Fruit fly (Drosophila melanogaster) whole organism, embryonic: ENCODE data around the gene FeCH.

Experiments
- Aef1 ChIP-seq: fragments of 200-800 bp; sonication (Bioruptor generic); IDR thresholded peaks from 3 replicates; pipeline ENCODE4 v1.3.6; 2022; ENCODE audit warnings: missing biosample characterization, missing genetic modification characterization
- Atf6 ChIP-seq: fragments of 200-800 bp; sonication (Bioruptor generic); IDR thresholded peaks from 2 replicates; pipeline ENCODE4 v1.3.6; 2022; ENCODE audit warnings: missing biosample characterization, missing genetic modification characterization
- Awh ChIP-seq: fragments of 200-800 bp; sonication (Bioruptor generic); IDR thresholded peaks from 2 replicates; pipeline ENCODE4, ENCODE4 v1.3.6; 2022; ENCODE audit warnings: missing biosample characterization, missing genetic modification characterization
- C15 ChIP-seq: fragments of 200-800 bp; sonication (Bioruptor generic); IDR thresholded peaks from 3 replicates; pipeline ENCODE4 v1.3.6; 2022; ENCODE audit warnings: missing biosample characterization, missing genetic modification characterization
- CG10654 ChIP-seq: fragments of 200-800 bp; sonication (Bioruptor generic); optimal IDR thresholded peaks from 2 replicates; lab custom pipeline; 2016; ENCODE audit warnings: missing biosample characterization, missing genetic modification characterization
- CG11695 ChIP-seq: fragments of 200-800 bp; sonication (Bioruptor generic); IDR thresholded peaks from 3 replicates; pipeline ENCODE4 v1.3.6; 2022; ENCODE audit warnings: missing biosample characterization, missing genetic modification characterization
- CG12299 ChIP-seq: fragments of 200-800 bp; sonication (Bioruptor generic); optimal IDR thresholded peaks from 2 replicates; lab custom pipeline; 2018; ENCODE audit warnings: missing biosample characterization, mild to moderate bottlenecking, missing genetic modification characterization
- CG1233 ChIP-seq: fragments of 200-800 bp; sonication (Bioruptor generic); optimal IDR thresholded peaks from 4 replicates; lab custom pipeline; 2018; ENCODE audit warnings: missing biosample characterization, mild to moderate bottlenecking, missing genetic modification characterization
- CG14441 ChIP-seq: fragments of 200-800 bp; sonication (Bioruptor generic); IDR thresholded peaks from 2 replicates; pipeline ENCODE4 v1.3.6; 2022; ENCODE audit warnings: missing biosample characterization, missing genetic modification characterization
- CG14667 ChIP-seq: fragments of 200-800 bp; sonication (Bioruptor generic); IDR thresholded peaks from 2 replicates; pipeline ENCODE4 v1.3.6; 2022; ENCODE audit warnings: missing biosample characterization, missing genetic modification characterization
- CG14710 ChIP-seq: fragments of 200-800 bp; sonication (Bioruptor generic); optimal IDR thresholded peaks from 3 replicates; lab custom pipeline; 2019; ENCODE audit warnings: missing biosample characterization, mild to moderate bottlenecking, missing genetic modification characterization, moderate library complexity
- CG15269 ChIP-seq: fragments of 200-800 bp; sonication (Bioruptor generic); optimal IDR thresholded peaks from 2 replicates; lab custom pipeline; 2018; ENCODE audit warnings: missing biosample characterization, mild to moderate bottlenecking, missing genetic modification characterization, moderate library complexity
- CG33557 ChIP-seq: fragments of 200-800 bp; sonication (Bioruptor generic); optimal IDR thresholded peaks from 2 replicates; lab custom pipeline; 2019; ENCODE audit warnings: missing biosample characterization, mild to moderate bottlenecking, missing genetic modification characterization, moderate library complexity
- CG42726 ChIP-seq: fragments of 200-800 bp; sonication (Bioruptor generic); IDR thresholded peaks from 2 replicates; pipeline ENCODE4 v1.3.6; 2022; ENCODE audit warnings: missing biosample characterization, missing genetic modification characterization; ENCODE audit not compliant: partially characterized antibody
- CG4360 ChIP-seq: fragments of 200-800 bp; sonication (Bioruptor generic); IDR thresholded peaks from 2 replicates; pipeline ENCODE4 v1.3.6; 2022; ENCODE audit warnings: missing biosample characterization, missing genetic modification characterization
- CG43689 ChIP-seq: fragments of 200-800 bp; sonication (Bioruptor generic); IDR thresholded peaks from 2 replicates; pipeline ENCODE4 v1.3.6; 2022; ENCODE audit warnings: missing biosample characterization, missing genetic modification characterization
- CG7271 ChIP-seq: fragments of 200-800 bp; sonication (Bioruptor generic); optimal IDR thresholded peaks from 2 replicates; lab custom pipeline; 2018; ENCODE audit warnings: missing biosample characterization, mild to moderate bottlenecking, missing genetic modification characterization, moderate library complexity
- CG7786 ChIP-seq: fragments of 200-800 bp; sonication (Bioruptor generic); optimal IDR thresholded peaks from 2 replicates; lab custom pipeline; 2016; ENCODE audit warnings: missing biosample characterization, missing genetic modification characterization
- CG7963 ChIP-seq: fragments of 200-800 bp; sonication (Bioruptor generic); IDR thresholded peaks from 3 replicates; pipeline ENCODE4 v1.3.6; 2022; ENCODE audit warnings: missing biosample characterization, missing genetic modification characterization; ENCODE audit not compliant: partially characterized antibody
- Deaf1 ChIP-seq: fragments of 200-800 bp; optimal IDR thresholded peaks from 3 replicates; lab custom pipeline; 2019; ENCODE audit warnings: missing biosample characterization, mild to moderate bottlenecking, missing genetic modification characterization, moderate library complexity
- Dip3 ChIP-seq: fragments of 200-800 bp; sonication (Bioruptor generic); optimal IDR thresholded peaks from 3 replicates; lab custom pipeline; 2016; ENCODE audit warnings: missing biosample characterization, missing genetic modification characterization
- Drgx ChIP-seq: fragments of 200-800 bp; sonication (Bioruptor generic); IDR thresholded peaks from 2 replicates; pipeline ENCODE4 v1.3.6; 2022; ENCODE audit warnings: missing biosample characterization, missing genetic modification characterization
- Gug ChIP-seq: fragments of 200-800 bp; sonication (Bioruptor generic); IDR thresholded peaks from 4 replicates; pipeline ENCODE4 v1.3.6; 2022; ENCODE audit warnings: missing biosample characterization, missing genetic modification characterization
- Hey ChIP-seq: fragments of 200-800 bp; sonication (Bioruptor generic); optimal IDR thresholded peaks from 3 replicates; lab custom pipeline; 2018; ENCODE audit warnings: missing biosample characterization, mild to moderate bottlenecking, missing genetic modification characterization
- Hr39 ChIP-seq: fragments of >200 bp; optimal IDR thresholded peaks from 2 replicates; lab custom pipeline; 2017
- Hsf ChIP-seq: fragments of 200-800 bp; sonication (Bioruptor generic); optimal IDR thresholded peaks from 3 replicates; lab custom pipeline; 2016; ENCODE audit warnings: missing biosample characterization, missing genetic modification characterization
- MESR4 ChIP-seq: fragments of 200-800 bp; sonication (Bioruptor generic); optimal IDR thresholded peaks from 2 replicates; lab custom pipeline; 2018; ENCODE audit warnings: missing biosample characterization, mild to moderate bottlenecking, missing genetic modification characterization, moderate library complexity
- Med ChIP-seq: fragments of 200-800 bp; sonication (Bioruptor generic); peaks from one replicate; lab custom pipeline; 2016; ENCODE audit warnings: missing biosample characterization, missing genetic modification characterization, mild to moderate bottlenecking, inconsistent platforms, moderate library complexity
- Neu2 ChIP-seq: fragments of 200-800 bp; sonication (Bioruptor generic); optimal IDR thresholded peaks from 3 replicates; lab custom pipeline; 2016; ENCODE audit warnings: missing biosample characterization, missing genetic modification characterization, borderline replicate concordance
- Oli ChIP-seq: fragments of 200-800 bp; sonication (Bioruptor generic); optimal IDR thresholded peaks from 2 replicates; lab custom pipeline; 2018; ENCODE audit warnings: missing biosample characterization, mild to moderate bottlenecking, missing genetic modification characterization, moderate library complexity
- Optix ChIP-seq: fragments of 200-800 bp; sonication (Bioruptor generic); IDR thresholded peaks from 3 replicates; pipeline ENCODE4 v1.3.6; 2022; ENCODE audit warnings: missing biosample characterization, missing genetic modification characterization
- Ravus ChIP-seq: fragments of 200-800 bp; sonication (Bioruptor generic); IDR thresholded peaks from 2 replicates; pipeline ENCODE4 v1.3.6; 2022; ENCODE audit warnings: missing biosample characterization, missing genetic modification characterization
- Rx ChIP-seq: fragments of 200-800 bp; sonication (Bioruptor generic); IDR thresholded peaks from 2 replicates; pipeline ENCODE4 v1.3.6; 2022; ENCODE audit warnings: missing biosample characterization, missing genetic modification characterization
- Stat92E ChIP-seq, 3 experiments: fragments of >200 bp in 2 of 3; fragments of 200-800 bp in 1 of 3; sonication (Bioruptor generic) in 1 of 3; optimal IDR thresholded peaks; 2 replicates each; lab custom pipeline; 2017 to 2019; ENCODE audit warnings: missing biosample characterization in 3 of 3, missing genetic modification characterization in 3 of 3, mild to moderate bottlenecking in 1 of 3, moderate library complexity in 1 of 3
- Taf1 ChIP-seq: fragments of 200-800 bp; sonication (Bioruptor generic); IDR thresholded peaks from 2 replicates; pipeline ENCODE4 v1.3.6; 2022; ENCODE audit warnings: missing biosample characterization, missing genetic modification characterization
- Tbp ChIP-seq: fragments of >200 bp; optimal IDR thresholded peaks from 2 replicates; lab custom pipeline; 2018; ENCODE audit warnings: missing biosample characterization, missing genetic modification characterization
- Trl ChIP-seq, 3 experiments: fragments of >200 bp in 2 of 3; fragments of 200-800 bp in 1 of 3; sonication (Bioruptor generic) in 1 of 3; optimal IDR thresholded peaks; 2 replicates in 1 of 3; 3 replicates in 2 of 3; lab custom pipeline; 2016 to 2017; ENCODE audit warnings: missing biosample characterization in 1 of 3, missing genetic modification characterization in 1 of 3
- btn ChIP-seq: fragments of 200-800 bp; sonication (Bioruptor generic); optimal IDR thresholded peaks from 2 replicates; lab custom pipeline; 2016; ENCODE audit warnings: missing biosample characterization, missing genetic modification characterization
- cg ChIP-seq: fragments of 200-800 bp; sonication (Bioruptor generic); optimal IDR thresholded peaks from 3 replicates; lab custom pipeline; 2019; ENCODE audit warnings: missing biosample characterization, mild to moderate bottlenecking, missing genetic modification characterization, moderate library complexity
- disco-r ChIP-seq: fragments of 200-800 bp; sonication (Bioruptor generic); optimal IDR thresholded peaks from 2 replicates; lab custom pipeline; 2016; ENCODE audit warnings: missing biosample characterization, missing genetic modification characterization
- her ChIP-seq: fragments of 200-800 bp; sonication (Bioruptor generic); optimal IDR thresholded peaks from 2 replicates; lab custom pipeline; 2016; ENCODE audit warnings: missing biosample characterization, missing genetic modification characterization
- lilli ChIP-seq: fragments of 200-800 bp; sonication (Bioruptor generic); optimal IDR thresholded peaks from 3 replicates; lab custom pipeline; 2016; ENCODE audit warnings: missing biosample characterization, missing genetic modification characterization
- org-1 ChIP-seq: fragments of 200-800 bp; sonication (Bioruptor generic); optimal IDR thresholded peaks from 2 replicates; lab custom pipeline; 2017; ENCODE audit warnings: missing biosample characterization, missing genetic modification characterization
- sens ChIP-seq: fragments of 200-800 bp; sonication (Bioruptor generic); peaks from one replicate; lab custom pipeline; 2016; ENCODE audit warnings: missing biosample characterization, missing genetic modification characterization
- sna ChIP-seq: fragments of 200-800 bp; sonication (Bioruptor generic); IDR thresholded peaks from 2 replicates; pipeline ENCODE4 v1.3.6; 2022; ENCODE audit warnings: missing biosample characterization, missing genetic modification characterization; ENCODE audit not compliant: partially characterized antibody
- so ChIP-seq: fragments of 200-800 bp; sonication (Bioruptor generic); IDR thresholded peaks from 3 replicates; pipeline ENCODE4 v1.3.6; 2022; ENCODE audit warnings: missing biosample characterization, missing genetic modification characterization
- sqz ChIP-seq: fragments of 200-800 bp; sonication (Bioruptor generic); optimal IDR thresholded peaks from 3 replicates; lab custom pipeline; 2018; ENCODE audit warnings: missing biosample characterization, mild to moderate bottlenecking, missing genetic modification characterization
- stwl ChIP-seq: fragments of 200-800 bp; sonication (Bioruptor generic); optimal IDR thresholded peaks from 3 replicates; lab custom pipeline; 2018; ENCODE audit warnings: missing biosample characterization, mild to moderate bottlenecking, missing genetic modification characterization, moderate library complexity
- tx ChIP-seq: fragments of 200-800 bp; sonication (Bioruptor generic); optimal IDR thresholded peaks from 2 replicates; lab custom pipeline; 2016; ENCODE audit warnings: missing biosample characterization, missing genetic modification characterization
- wor ChIP-seq: fragments of 200-800 bp; sonication (Bioruptor generic); IDR thresholded peaks from 2 replicates; pipeline ENCODE4 v1.3.6; 2022; ENCODE audit warnings: missing biosample characterization, missing genetic modification characterization
- zen ChIP-seq: fragments of 200-800 bp; sonication (Bioruptor generic); optimal IDR thresholded peaks from 3 replicates; lab custom pipeline; 2018; ENCODE audit warnings: missing biosample characterization, mild to moderate bottlenecking, missing genetic modification characterization, moderate library complexity

Gene FeCH

dm6 chr3R:31805228-31805738 lies 6.8 kb downstream of the FeCH start, which contains the start of the genes CG42233 and CG1971 (continued):
- no peak for TF ChIP-seq CG12299 (tag; lab: Kevin White, UChicago)
- peak; percentile 19 for TF ChIP-seq MESR4 (GFP tag; lab: Kevin White, UChicago)
- TF ChIP-seq Dip3 (GFP tag; lab: Kevin White, UChicago), result peak; percentile 13
- peak; percentile 27 for TF ChIP-seq Oli
- TF ChIP-seq Stat92E (GFP tag; optimal IDR thresholded peaks at IDR 0.05; lab: Kevin White, UChicago), result no peak
- peak; percentile 5 for TF ChIP-seq tx (GFP tag; lab: Kevin White, UChicago)
- no peak for TF ChIP-seq disco-r (GFP tag; lab: Kevin White, UChicago)
- peak; percentile 25 for TF ChIP-seq her
- TF ChIP-seq Gug, result peak; percentile 68
- TF ChIP-seq Rx (GFP tag; lab: Robert Waterston, UW), result peak; percentile 31; the same call in 1 of the 2 replicates
- no peak for TF ChIP-seq C15
- peak; percentile 29 for TF ChIP-seq CG7786 (GFP tag; lab: Kevin White, UChicago)
- no peak for TF ChIP-seq CG11695
- TF ChIP-seq Atf6 (GFP tag; lab: Robert Waterston, UW), result peak; percentile 25; the same call in 1 of the 2 replicates
- TF ChIP-seq Med (GFP tag; lab: Kevin White, UChicago), result peak; percentile 91
- TF ChIP-seq btn (GFP tag; lab: Kevin White, UChicago), result no peak
- peak; percentile 14; the same call in 1 of the 2 replicates for TF ChIP-seq Taf1 (GFP tag; lab: Robert Waterston, UW)
- no peak for TF ChIP-seq CG15269 (tag; lab: Kevin White, UChicago)
- no peak for TF ChIP-seq Trl (optimal IDR thresholded peaks at IDR 0.05; lab: Kevin White, UChicago)
- peak; percentile 3 for TF ChIP-seq Trl (GFP tag; optimal IDR thresholded peaks at IDR 0.05; lab: Kevin White, UChicago)
- TF ChIP-seq wor (GFP tag; lab: Robert Waterston, UW), result no peak
- TF ChIP-seq CG7271, result no peak
- TF ChIP-seq CG33557 (GFP tag; lab: Kevin White, UChicago), result peak; percentile 21
- no peak for TF ChIP-seq cg
- TF ChIP-seq CG14710 (tag; lab: Kevin White, UChicago), result peak; percentile 49
- no peak for TF ChIP-seq CG14667 (GFP tag; lab: Robert Waterston, UW)
- TF ChIP-seq CG7963, result 0 out of 3 replicates have a peak, but pooled peaks have one; percentile 10
- no peak for TF ChIP-seq Ravus
- no peak for TF ChIP-seq Optix (GFP tag; lab: Robert Waterston, UW)
- TF ChIP-seq lilli, result no peak
- no peak for TF ChIP-seq zen (tag; lab: Kevin White, UChicago)
- no peak for TF ChIP-seq sqz (GFP tag; lab: Kevin White, UChicago)
- TF ChIP-seq sens (GFP tag; lab: Kevin White, UChicago), result peak; percentile 92
- peak; percentile 52; the same call in 1 of the 2 replicates for TF ChIP-seq CG14441 (GFP tag; lab: Robert Waterston, UW)
- TF ChIP-seq Tbp, result no peak
- TF ChIP-seq CG10654 (GFP tag; lab: Kevin White, UChicago), result no peak
- TF ChIP-seq Hr39 (lab: Kevin White, UChicago), result no peak
- peak; percentile 13 for TF ChIP-seq CG1233 (GFP tag; lab: Kevin White, UChicago)
- TF ChIP-seq CG43689 (GFP tag; lab: Robert Waterston, UW), result no peak
- TF ChIP-seq Neu2, result no peak
- no peak for TF ChIP-seq so (GFP tag; lab: Robert Waterston, UW)
- no peak for TF ChIP-seq Deaf1 (tag; lab: Kevin White, UChicago)
- TF ChIP-seq CG4360 (GFP tag; lab: Robert Waterston, UW), result no peak
- TF ChIP-seq Aef1, result peak; percentile 30; the same call in 1 of the 3 replicates
- peak; percentile 46 for TF ChIP-seq Hsf (GFP tag; lab: Kevin White, UChicago)
- no peak for TF ChIP-seq Awh (GFP tag; lab: Robert Waterston, UW)
- peak; percentile 5 for TF ChIP-seq stwl
- no peak for TF ChIP-seq org-1 (GFP tag; lab: Kevin White, UChicago)
- TF ChIP-seq CG42726, result peak; percentile 40; the same call in 1 of the 2 replicates
- TF ChIP-seq Hey (tag; lab: Kevin White, UChicago), result no peak
- peak; percentile 46 for TF ChIP-seq Drgx
- 0 out of 2 replicates have a peak, but pooled peaks have one; percentile 39 for TF ChIP-seq sna (GFP tag; lab: Robert Waterston, UW)
